Worm (Caenorhabditis elegans): Measurements from ENCODE around the gene C05D11.13.

Gene C05D11.13

DNA sequence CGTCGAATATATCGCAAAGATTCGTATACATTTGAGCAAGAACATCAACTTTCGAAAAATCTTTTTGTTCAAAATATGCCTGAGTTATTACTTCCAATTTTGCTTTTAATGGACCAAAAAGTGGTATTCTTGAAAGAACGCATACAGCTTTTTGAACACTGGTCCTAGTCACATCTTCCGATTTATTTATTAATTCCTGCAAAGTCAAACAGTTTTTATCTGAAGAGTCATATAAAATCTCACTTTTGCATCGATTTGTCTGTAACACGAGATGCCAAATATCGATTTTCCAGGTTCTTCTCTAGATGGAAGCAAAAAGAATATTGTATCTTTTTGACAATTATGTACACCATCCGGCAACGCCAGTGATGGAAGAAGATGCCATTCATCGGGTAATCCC, 5.5 kb upstream of the C05D11.13 start:
- no peak for TF ChIP-seq F13H6.1 (tag; optimal IDR thresholded peaks at IDR 0.05)
- TF ChIP-seq ceh-19 (GFP tag; optimal IDR thresholded peaks at IDR 0.05), result no peak
- TF ChIP-seq npax-4 (tag; optimal IDR thresholded peaks at IDR 0.05), result no peak
- TF ChIP-seq sdc-2 (tag; optimal IDR thresholded peaks at IDR 0.05), result no peak
- no peak for TF ChIP-seq pax-1 (tag; optimal IDR thresholded peaks at IDR 0.05)
- no peak for TF ChIP-seq tbx-7 (tag; optimal IDR thresholded peaks at IDR 0.05)
- TF ChIP-seq dve-1 (tag; optimal IDR thresholded peaks at IDR 0.05), result no peak
- TF ChIP-seq ceh-22 (tag; optimal IDR thresholded peaks at IDR 0.05), result no peak
- TF ChIP-seq pha-4 (tag; optimal IDR thresholded peaks at IDR 0.05), result no peak
- no peak for TF ChIP-seq K02D7.2 (tag; optimal IDR thresholded peaks at IDR 0.05)
- no peak for TF ChIP-seq ceh-9 (tag; optimal IDR thresholded peaks at IDR 0.05)
- TF ChIP-seq hlh-15 (tag; optimal IDR thresholded peaks at IDR 0.05), result no peak

DNA sequence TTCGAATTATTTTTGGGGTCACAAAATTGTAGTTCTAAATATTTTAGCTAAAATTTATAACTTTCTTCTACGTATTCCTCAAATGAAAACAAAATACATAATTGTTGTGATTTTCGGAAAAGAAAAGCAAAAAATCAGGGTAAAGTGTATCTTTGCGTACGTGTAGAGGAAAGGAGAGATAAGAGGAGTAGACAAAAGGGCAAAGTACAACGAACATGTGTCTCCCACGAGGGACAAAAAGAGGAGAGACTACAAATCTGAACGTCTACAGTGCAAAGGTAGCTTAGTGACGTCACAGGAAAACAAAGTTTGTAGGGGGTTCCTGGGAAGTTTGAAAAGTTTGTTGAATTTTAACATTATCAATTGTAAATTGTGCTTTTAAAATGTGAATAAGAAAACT, 3.1 kb upstream of the C05D11.13 start:
- TF ChIP-seq hlh-30 (tag; optimal IDR thresholded peaks at IDR 0.05; ENCODE audit: insufficient read depth) (peak; percentile 18), sdc-2 (tag; optimal IDR thresholded peaks at IDR 0.05) (no peak), odd-2 (tag; optimal IDR thresholded peaks at IDR 0.05) (no peak), elt-2 (tag; optimal IDR thresholded peaks at IDR 0.05) (peak; percentile 39)

ce11 chrIII:6446807-6447206, 2.4 kb upstream of the C05D11.13 start, which contains the start of gene let-721:
Gene let-721 (minus strand): TSS chrIII:6446907.
- no peak for TF ChIP-seq K02D7.2 (tag; optimal IDR thresholded peaks at IDR 0.05)

- TF ChIP-seq elt-2 (tag; optimal IDR thresholded peaks at IDR 0.05) (peak; percentile 61), ceh-45 (GFP tag; IDR thresholded peaks at IDR 0.05) (no peak)
Measured at ce11 chrIII:6442305-6443125, 1.9 kb downstream of the C05D11.13 start, which contains the start of gene mel-32. Gene mel-32 (minus strand): TSS chrIII:6443000.

- TF ChIP-seq sdc-2 (tag; optimal IDR thresholded peaks at IDR 0.05), result no peak
- no peak for TF ChIP-seq Y22D7AL.16 (tag; optimal IDR thresholded peaks at IDR 0.05)
- TF ChIP-seq ceh-48 (tag; optimal IDR thresholded peaks at IDR 0.05), result no peak
- no peak for TF ChIP-seq unc-42 (tag; optimal IDR thresholded peaks at IDR 0.05)
- TF ChIP-seq hlh-15 (tag; optimal IDR thresholded peaks at IDR 0.05), result no peak
- TF ChIP-seq pros-1 (tag; optimal IDR thresholded peaks at IDR 0.05), result no peak
- TF ChIP-seq K09A11.1 (tag; optimal IDR thresholded peaks at IDR 0.05; ENCODE audit: insufficient read depth), result no peak
- no peak for TF ChIP-seq eyg-1 (tag; optimal IDR thresholded peaks at IDR 0.05)
- TF ChIP-seq ceh-30 (tag; optimal IDR thresholded peaks at IDR 0.05), result no peak
- no peak for TF ChIP-seq pha-2 (tag; optimal IDR thresholded peaks at IDR 0.05)
- TF ChIP-seq nfya-1 (tag; optimal IDR thresholded peaks at IDR 0.05), result no peak
- no peak for TF ChIP-seq ceh-9 (tag; optimal IDR thresholded peaks at IDR 0.05)
- TF ChIP-seq pha-4 (tag; optimal IDR thresholded peaks at IDR 0.05), result no peak
- TF ChIP-seq elt-2 (tag; optimal IDR thresholded peaks at IDR 0.05), result no peak
- no peak for TF ChIP-seq gmeb-2 (tag; optimal IDR thresholded peaks at IDR 0.05)
- TF ChIP-seq pqm-1 (tag; optimal IDR thresholded peaks at IDR 0.05), result no peak
- no peak for TF ChIP-seq tbx-2 (tag; optimal IDR thresholded peaks at IDR 0.05)
- TF ChIP-seq hlh-6 (tag; optimal IDR thresholded peaks at IDR 0.05), result no peak
- no peak for TF ChIP-seq fkh-6 (tag; optimal IDR thresholded peaks at IDR 0.05)
Measured at ce11 chrIII:6439854-6440253, 4.5 kb downstream of the C05D11.13 start.

- TF ChIP-seq pqm-1 (tag; optimal IDR thresholded peaks at IDR 0.05), result no peak
- TF ChIP-seq fkh-10 (GFP tag; optimal IDR thresholded peaks at IDR 0.05), result no peak
- TF ChIP-seq nhr-232 (tag; optimal IDR thresholded peaks at IDR 0.05), result no peak
- TF ChIP-seq ceh-19 (GFP tag; optimal IDR thresholded peaks at IDR 0.05), result no peak
- TF ChIP-seq pha-4 (tag; optimal IDR thresholded peaks at IDR 0.05), result no peak
- no peak for TF ChIP-seq fax-1 (tag; optimal IDR thresholded peaks at IDR 0.05)
- TF ChIP-seq K09A11.1 (tag; optimal IDR thresholded peaks at IDR 0.05; ENCODE audit: insufficient read depth), result no peak
- TF ChIP-seq lim-6 (tag; optimal IDR thresholded peaks at IDR 0.05), result no peak
- no peak for TF ChIP-seq ahr-1 (tag; optimal IDR thresholded peaks at IDR 0.05)
- TF ChIP-seq lin-11 (tag; optimal IDR thresholded peaks at IDR 0.05), result no peak
- TF ChIP-seq madf-2 (tag; optimal IDR thresholded peaks at IDR 0.05), result no peak
- TF ChIP-seq K02D7.2 (tag; optimal IDR thresholded peaks at IDR 0.05), result no peak
- no peak for TF ChIP-seq elt-2 (tag; optimal IDR thresholded peaks at IDR 0.05)
Measured at ce11 chrIII:6436308-6436707, 8.1 kb downstream of the C05D11.13 start, which contains the start of gene C05D11.1. Gene C05D11.1 (plus strand): TSS chrIII:6436608.

All from whole organism, late embryonic.